Worm (Caenorhabditis elegans): Measurements from ENCODE around the gene T27D12.6.

ce11 chrII:11830601-11831000 lies 4.7 kb upstream of the T27D12.6 start:
- TF ChIP-seq pha-2 (tag; optimal IDR thresholded peaks at IDR 0.05) (no peak), ama-1 (optimal IDR thresholded peaks at IDR 0.05) (no peak), pha-4 (tag; optimal IDR thresholded peaks at IDR 0.05) (no peak)

Data from whole organism, late embryonic.